Worm (Caenorhabditis elegans): ENCODE measurements around the gene mec-14.

Gene mec-14

ce11 chrIII:7181822-7182221 is 11.0 kb downstream of the mec-14 start, which contains the start of gene epg-4 (continued):
- no peak for TF ChIP-seq mep-1 (tag; optimal IDR thresholded peaks at IDR 0.05)
- TF ChIP-seq elt-3 (tag; optimal IDR thresholded peaks at IDR 0.05), result peak in 1 of 6 experiments; percentile 13
- TF ChIP-seq irx-1 (tag; optimal IDR thresholded peaks at IDR 0.05), result no peak
- no peak for TF ChIP-seq mab-9 (GFP tag; IDR thresholded peaks at IDR 0.05)
- TF ChIP-seq snu-23 (GFP tag; optimal IDR thresholded peaks at IDR 0.05), result peak; percentile 36
- TF ChIP-seq unc-130 (tag; optimal IDR thresholded peaks at IDR 0.05), result peak; percentile 22
- TF ChIP-seq ceh-88 (GFP tag; IDR thresholded peaks at IDR 0.05), result no peak
- TF ChIP-seq lin-39 (tag; optimal IDR thresholded peaks at IDR 0.05), result no peak
- TF ChIP-seq unc-98 (GFP tag; IDR thresholded peaks at IDR 0.05), result no peak
- TF ChIP-seq nhr-11 (tag; optimal IDR thresholded peaks at IDR 0.05), result no peak
- TF ChIP-seq ama-1 (optimal IDR thresholded peaks at IDR 0.05), result no peak
- no peak for TF ChIP-seq hlh-4 (tag; optimal IDR thresholded peaks at IDR 0.05)
- TF ChIP-seq snpc-4 (tag; optimal IDR thresholded peaks at IDR 0.05), result no peak
- no peak for TF ChIP-seq ztf-4 (tag; optimal IDR thresholded peaks at IDR 0.05)
- TF ChIP-seq skn-1 (tag; optimal IDR thresholded peaks at IDR 0.05), result peak; percentile 47
- no peak for TF ChIP-seq fkh-10 (GFP tag; optimal IDR thresholded peaks at IDR 0.05)
- TF ChIP-seq fos-1 (tag; optimal IDR thresholded peaks at IDR 0.05), result no peak
- TF ChIP-seq rnt-1 (tag; optimal IDR thresholded peaks at IDR 0.05), result no peak
- TF ChIP-seq ztf-11 (tag; optimal IDR thresholded peaks at IDR 0.05), result no peak
- no peak for TF ChIP-seq alr-1 (tag; optimal IDR thresholded peaks at IDR 0.05; ENCODE audit: borderline replicate concordance)
- no peak for TF ChIP-seq nhr-28 (tag; optimal IDR thresholded peaks at IDR 0.05)
- no peak for TF ChIP-seq nhr-12 (tag; optimal IDR thresholded peaks at IDR 0.05)
- no peak for TF ChIP-seq swsn-7 (tag; optimal IDR thresholded peaks at IDR 0.05)
- TF ChIP-seq fkh-8 (tag; optimal IDR thresholded peaks at IDR 0.05), result no peak
- no peak for TF ChIP-seq vab-15 (tag; optimal IDR thresholded peaks at IDR 0.05)
- TF ChIP-seq ceh-90 (tag; optimal IDR thresholded peaks at IDR 0.05), result no peak
- TF ChIP-seq tlp-1 (tag; optimal IDR thresholded peaks at IDR 0.05), result no peak
- peak; percentile 3 for TF ChIP-seq nhr-77 (tag; optimal IDR thresholded peaks at IDR 0.05)
- TF ChIP-seq lin-14 (GFP tag; optimal IDR thresholded peaks at IDR 0.05), result peak; percentile 70
- TF ChIP-seq hlh-17 (GFP tag; optimal IDR thresholded peaks at IDR 0.05; ENCODE audit: borderline replicate concordance), result no peak
- TF ChIP-seq efl-1 (optimal IDR thresholded peaks at IDR 0.05), result peak; percentile 19 to 57
- TF ChIP-seq efl-1 (GFP tag; optimal IDR thresholded peaks at IDR 0.05 in 1 of 2), result peak; percentile 45 to 93
- TF ChIP-seq dsc-1 (tag; optimal IDR thresholded peaks at IDR 0.05), result no peak
- no peak for TF ChIP-seq C04F5.9 (tag; optimal IDR thresholded peaks at IDR 0.05)
- TF ChIP-seq lsy-2 (tag; optimal IDR thresholded peaks at IDR 0.05), result peak in 1 of 2 experiments; percentile 69
- no peak for TF ChIP-seq lin-13 (GFP tag; optimal IDR thresholded peaks at IDR 0.05)
- no peak for TF ChIP-seq lin-15B (tag; optimal IDR thresholded peaks at IDR 0.05)
- no peak for TF ChIP-seq zip-4 (GFP tag; optimal IDR thresholded peaks at IDR 0.05)
- no peak for TF ChIP-seq sup-37 (GFP tag; optimal IDR thresholded peaks at IDR 0.05)
- TF ChIP-seq nhr-85 (tag), result peak; percentile 36
- TF ChIP-seq mef-2 (tag; optimal IDR thresholded peaks at IDR 0.05), result no peak
- TF ChIP-seq C16A3.4 (tag; optimal IDR thresholded peaks at IDR 0.05), result peak; percentile 50
- no peak for TF ChIP-seq aha-1 (tag; optimal IDR thresholded peaks at IDR 0.05)
- peak in 1 of 2 experiments; percentile 22 for TF ChIP-seq mdl-1 (tag; optimal IDR thresholded peaks at IDR 0.05)
- peak in 1 of 3 experiments; percentile 11 for TF ChIP-seq ceh-82 (tag; optimal IDR thresholded peaks at IDR 0.05)
- TF ChIP-seq tbx-2 (tag; optimal IDR thresholded peaks at IDR 0.05), result no peak
- peak; percentile 33 for TF ChIP-seq blmp-1 (tag; optimal IDR thresholded peaks at IDR 0.05)
- no peak for TF ChIP-seq nhr-90 (tag; optimal IDR thresholded peaks at IDR 0.05; ENCODE audit: poor library complexity)
- TF ChIP-seq unc-62 (GFP tag; optimal IDR thresholded peaks at IDR 0.05), result no peak
- no peak for TF ChIP-seq ces-1 (GFP tag; optimal IDR thresholded peaks at IDR 0.05)
